Fruit fly (Drosophila melanogaster): Measurements from ENCODE around the gene SNCF.

DNA sequence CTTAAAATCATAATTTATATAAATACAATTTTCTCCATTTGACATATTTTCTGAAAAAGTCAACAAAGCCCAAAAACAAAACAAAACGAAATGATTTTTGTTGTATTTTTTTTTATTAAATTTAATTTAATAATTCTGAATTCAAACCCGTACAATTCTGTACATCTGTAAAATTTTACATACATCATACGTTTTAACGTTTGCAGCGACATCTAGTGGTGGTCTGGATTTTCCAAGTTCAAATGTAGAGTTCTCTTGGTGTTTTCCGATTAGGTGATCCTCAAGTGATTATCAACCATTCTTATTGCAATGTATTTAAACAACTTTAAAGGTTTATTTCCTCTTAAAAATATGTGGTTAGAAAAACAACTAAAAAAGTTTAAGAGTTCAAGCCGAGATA, 32.6 kb downstream of the SNCF start:
- TF ChIP-seq achi (GFP tag; optimal IDR thresholded peaks at IDR 0.05): no peak
- TF ChIP-seq CG11902 (GFP tag; optimal IDR thresholded peaks at IDR 0.05): no peak
- TF ChIP-seq Gug (GFP tag; IDR thresholded peaks at IDR 0.05): no peak
- TF ChIP-seq Eip93F (GFP tag; optimal IDR thresholded peaks at IDR 0.05): no peak
- no peak for TF ChIP-seq CG34406 (GFP tag; optimal IDR thresholded peaks at IDR 0.05)
- no peak for TF ChIP-seq CG6854 (GFP tag; optimal IDR thresholded peaks at IDR 0.05)
- TF ChIP-seq CG6792 (GFP tag; optimal IDR thresholded peaks at IDR 0.05): no peak
- no peak for TF ChIP-seq CG3919 (GFP tag; optimal IDR thresholded peaks at IDR 0.05)
- no peak for TF ChIP-seq topi (GFP tag; optimal IDR thresholded peaks at IDR 0.05)
- TF ChIP-seq CG6276 (GFP tag; optimal IDR thresholded peaks at IDR 0.05): no peak
- TF ChIP-seq dsx (GFP tag; optimal IDR thresholded peaks at IDR 0.05; ENCODE audit: poor library complexity, severe bottlenecking): no peak
- TF ChIP-seq Blimp-1 (GFP tag; optimal IDR thresholded peaks at IDR 0.05): no peak
- TF ChIP-seq ss (GFP tag; optimal IDR thresholded peaks at IDR 0.05): no peak
